Fruit fly (Drosophila melanogaster) whole organism, pupa: ENCODE measurements around the gene dmrt11E.

Experiments
- CG14655 ChIP-seq: fragments of 200-800 bp; sonication (Bioruptor generic); optimal IDR thresholded peaks from 3 replicates; lab custom pipeline; 2017; ENCODE audit warnings: mild to moderate bottlenecking, missing biosample characterization, missing genetic modification reagents, missing genetic modification characterization
- CG34367 ChIP-seq: fragments of 200-800 bp; sonication (Bioruptor generic); optimal IDR thresholded peaks from 2 replicates; lab custom pipeline; 2018; ENCODE audit warnings: missing biosample characterization, mild to moderate bottlenecking, missing genetic modification characterization
- CG8159 ChIP-seq: fragments of 200-800 bp; sonication (Bioruptor generic); optimal IDR thresholded peaks from 3 replicates; lab custom pipeline; 2018; ENCODE audit warnings: missing biosample characterization, mild to moderate bottlenecking, missing genetic modification characterization, moderate library complexity

- no peak for TF ChIP-seq CG34367
- TF ChIP-seq CG14655 (GFP tag; lab: Kevin White, UChicago), result no peak
- no peak for TF ChIP-seq CG8159 (tag; lab: Kevin White, UChicago)
Observed at dm6 chrX:13392041-13392353, 24.0 kb downstream of the dmrt11E start.
